Fruit fly (Drosophila melanogaster) whole organism, embryonic: ENCODE data around the gene CG43255.

Experiments
- Abd-B ChIP-seq: fragments of 200-800 bp; sonication (Bioruptor generic); optimal IDR thresholded peaks from 2 replicates; lab custom pipeline; 2018; ENCODE audit warnings: missing biosample characterization, mild to moderate bottlenecking, missing genetic modification characterization, moderate library complexity
- CG10543 ChIP-seq: fragments of 200-800 bp; sonication (Bioruptor generic); optimal IDR thresholded peaks from 3 replicates; lab custom pipeline; 2017; ENCODE audit warnings: missing biosample characterization, mild to moderate bottlenecking, missing genetic modification characterization, moderate library complexity
- CG10565 ChIP-seq: fragments of 200-800 bp; sonication (Bioruptor generic); optimal IDR thresholded peaks from 3 replicates; lab custom pipeline; 2016; ENCODE audit warnings: missing biosample characterization, mild to moderate bottlenecking, missing genetic modification characterization
- CG11560 ChIP-seq: fragments of 200-800 bp; sonication (Bioruptor generic); IDR thresholded peaks from 3 replicates; pipeline ENCODE4 v1.3.6; 2022; ENCODE audit warnings: missing biosample characterization, missing genetic modification characterization
- CG11695 ChIP-seq: fragments of 200-800 bp; sonication (Bioruptor generic); IDR thresholded peaks from 3 replicates; pipeline ENCODE4 v1.3.6; 2022; ENCODE audit warnings: missing biosample characterization, missing genetic modification characterization
- CG12071 ChIP-seq: fragments of 200-800 bp; sonication (Bioruptor generic); optimal IDR thresholded peaks from 3 replicates; lab custom pipeline; 2018; ENCODE audit warnings: missing biosample characterization, mild to moderate bottlenecking, missing genetic modification characterization
- CG12155 ChIP-seq: fragments of 200-800 bp; sonication (Bioruptor generic); optimal IDR thresholded peaks from 3 replicates; lab custom pipeline; 2016; ENCODE audit warnings: missing biosample characterization, missing genetic modification characterization
- CG14441 ChIP-seq: fragments of 200-800 bp; sonication (Bioruptor generic); IDR thresholded peaks from 2 replicates; pipeline ENCODE4 v1.3.6; 2022; ENCODE audit warnings: missing biosample characterization, missing genetic modification characterization
- CG15269 ChIP-seq: fragments of 200-800 bp; sonication (Bioruptor generic); optimal IDR thresholded peaks from 2 replicates; lab custom pipeline; 2018; ENCODE audit warnings: missing biosample characterization, mild to moderate bottlenecking, missing genetic modification characterization, moderate library complexity
- CG30403 ChIP-seq: fragments of 200-800 bp; sonication (Bioruptor generic); optimal IDR thresholded peaks from 3 replicates; lab custom pipeline; 2016; ENCODE audit warnings: missing biosample characterization, missing genetic modification characterization
- CG32767 ChIP-seq: fragments of 200-800 bp; sonication (Bioruptor generic); IDR thresholded peaks from 2 replicates; pipeline ENCODE4 v1.3.6; 2022; ENCODE audit warnings: missing biosample characterization, missing genetic modification characterization
- CG33557 ChIP-seq: fragments of 200-800 bp; sonication (Bioruptor generic); optimal IDR thresholded peaks from 2 replicates; lab custom pipeline; 2019; ENCODE audit warnings: missing biosample characterization, mild to moderate bottlenecking, missing genetic modification characterization, moderate library complexity
- CG34376 ChIP-seq: fragments of 200-800 bp; sonication (Bioruptor generic); optimal IDR thresholded peaks from 2 replicates; lab custom pipeline; 2018; ENCODE audit warnings: missing biosample characterization, mild to moderate bottlenecking, missing genetic modification characterization
- CG7357 ChIP-seq: fragments of 200-800 bp; sonication (Bioruptor generic); IDR thresholded peaks from 3 replicates; pipeline ENCODE4 v1.3.6; 2022; ENCODE audit warnings: missing biosample characterization, missing genetic modification characterization
- Camta ChIP-seq: fragments of 200-800 bp; sonication (Bioruptor generic); optimal IDR thresholded peaks from 2 replicates; lab custom pipeline; 2016; ENCODE audit warnings: missing biosample characterization, missing genetic modification characterization
- CoRest ChIP-seq: fragments of 200-800 bp; sonication (Bioruptor generic); optimal IDR thresholded peaks from 3 replicates; lab custom pipeline; 2018; ENCODE audit warnings: missing biosample characterization, mild to moderate bottlenecking, missing genetic modification characterization, moderate library complexity
- Drgx ChIP-seq: fragments of 200-800 bp; sonication (Bioruptor generic); IDR thresholded peaks from 2 replicates; pipeline ENCODE4 v1.3.6; 2022; ENCODE audit warnings: missing biosample characterization, missing genetic modification characterization
- E2f1 ChIP-seq: fragments of 200-800 bp; sonication (Bioruptor generic); IDR thresholded peaks from 2 replicates; pipeline ENCODE4 v1.3.6; 2022; ENCODE audit warnings: missing biosample characterization, missing genetic modification characterization
- E2f2 ChIP-seq: fragments of 200-800 bp; sonication (Bioruptor generic); IDR thresholded peaks from 2 replicates; pipeline ENCODE4 v1.3.6; 2022; ENCODE audit warnings: missing biosample characterization, missing genetic modification characterization
- Ets65A ChIP-seq: fragments of 200-800 bp; sonication (Bioruptor generic); peaks from one replicate; lab custom pipeline; 2016; ENCODE audit warnings: missing biosample characterization, missing genetic modification characterization
- H15 ChIP-seq: fragments of 200-800 bp; sonication (Bioruptor generic); IDR thresholded peaks from 3 replicates; pipeline ENCODE4 v1.3.6; 2022; ENCODE audit warnings: missing biosample characterization, missing genetic modification characterization
- H2.0 ChIP-seq: fragments of 200-800 bp; sonication (Bioruptor generic); IDR thresholded peaks from 2 replicates; pipeline ENCODE4 v1.3.6; 2022; ENCODE audit warnings: missing biosample characterization, missing genetic modification characterization
- Hmr ChIP-seq: fragments of 200-800 bp; sonication (Bioruptor generic); optimal IDR thresholded peaks from 3 replicates; lab custom pipeline; 2017; ENCODE audit warnings: mild to moderate bottlenecking, missing biosample characterization, missing genetic modification reagents, missing genetic modification characterization
- MESR4 ChIP-seq: fragments of 200-800 bp; sonication (Bioruptor generic); optimal IDR thresholded peaks from 2 replicates; lab custom pipeline; 2018; ENCODE audit warnings: missing biosample characterization, mild to moderate bottlenecking, missing genetic modification characterization, moderate library complexity
- Neu2 ChIP-seq: fragments of 200-800 bp; sonication (Bioruptor generic); optimal IDR thresholded peaks from 3 replicates; lab custom pipeline; 2016; ENCODE audit warnings: missing biosample characterization, missing genetic modification characterization, borderline replicate concordance
- Nf-YA ChIP-seq: fragments of 200-800 bp; sonication (Bioruptor generic); IDR thresholded peaks from 2 replicates; pipeline ENCODE4 v1.3.6; 2022; ENCODE audit warnings: missing biosample characterization, missing genetic modification characterization
- Oaz ChIP-seq: fragments of 200-800 bp; sonication (Bioruptor generic); IDR thresholded peaks from 2 replicates; pipeline ENCODE4 v1.3.6; 2022; ENCODE audit warnings: missing biosample characterization, missing genetic modification characterization
- Opbp ChIP-seq: fragments of 200-800 bp; sonication (Bioruptor generic); IDR thresholded peaks from 3 replicates; pipeline ENCODE4 v1.3.6; 2022; ENCODE audit warnings: missing biosample characterization, missing genetic modification characterization; ENCODE audit not compliant: partially characterized antibody
- Sox100B ChIP-seq: fragments of 200-800 bp; sonication (Bioruptor generic); optimal IDR thresholded peaks from 3 replicates; lab custom pipeline; 2018; ENCODE audit warnings: missing biosample characterization, mild to moderate bottlenecking, missing genetic modification characterization
- TFAM ChIP-seq: fragments of 200-800 bp; sonication (Bioruptor generic); optimal IDR thresholded peaks from 2 replicates; lab custom pipeline; 2017; ENCODE audit warnings: missing biosample characterization, missing genetic modification characterization, inconsistent platforms
- ci ChIP-seq: fragments of 200-800 bp; sonication (Bioruptor generic); IDR thresholded peaks from 3 replicates; pipeline ENCODE4 v1.3.6; 2022; ENCODE audit warnings: missing biosample characterization, missing genetic modification characterization
- dm ChIP-seq: fragments of 200-800 bp; sonication (Bioruptor generic); optimal IDR thresholded peaks from 3 replicates; lab custom pipeline; 2016; ENCODE audit warnings: missing biosample characterization, missing genetic modification characterization
- dysf ChIP-seq: fragments of 200-800 bp; sonication (Bioruptor generic); IDR thresholded peaks from 3 replicates; pipeline ENCODE4 v1.3.6; 2022; ENCODE audit warnings: missing biosample characterization, missing genetic modification characterization
- fd3F ChIP-seq: fragments of 200-800 bp; sonication (Bioruptor generic); optimal IDR thresholded peaks from 2 replicates; lab custom pipeline; 2018; ENCODE audit warnings: missing biosample characterization, mild to moderate bottlenecking, missing genetic modification characterization, moderate library complexity
- ftz-f1 ChIP-seq: fragments of 200-800 bp; sonication (Bioruptor generic); optimal IDR thresholded peaks from 2 replicates; lab custom pipeline; 2016; ENCODE audit warnings: missing biosample characterization, missing genetic modification characterization
- fu2 ChIP-seq: fragments of 200-800 bp; sonication (Bioruptor generic); optimal IDR thresholded peaks from 2 replicates; lab custom pipeline; 2016; ENCODE audit warnings: missing biosample characterization, missing genetic modification characterization
- gfzf ChIP-seq: fragments of 200-800 bp; sonication (Bioruptor generic); optimal IDR thresholded peaks from 2 replicates; lab custom pipeline; 2016; ENCODE audit warnings: missing biosample characterization, mild to moderate bottlenecking, missing genetic modification characterization, moderate library complexity
- gsb ChIP-seq: fragments of 200-800 bp; sonication (Bioruptor generic); IDR thresholded peaks from 2 replicates; pipeline ENCODE4 v1.3.6; 2022; ENCODE audit warnings: missing biosample characterization, missing genetic modification characterization
- hbn ChIP-seq: fragments of 200-800 bp; sonication (Bioruptor generic); IDR thresholded peaks from 2 replicates; pipeline ENCODE4 v1.3.6; 2022; ENCODE audit warnings: missing biosample characterization, missing genetic modification characterization; ENCODE audit not compliant: partially characterized antibody
- hkb ChIP-seq, 2 experiments: fragments of 200-800 bp in 1 of 2; fragments of >200 bp in 1 of 2; sonication (Bioruptor generic) in 1 of 2; IDR thresholded peaks in 1 of 2; optimal IDR thresholded peaks in 1 of 2; 2 replicates each; pipeline versions ENCODE4 v1.3.6 to Lab custom; 2017 to 2022; ENCODE audit warnings: missing biosample characterization in 1 of 2, missing genetic modification characterization in 1 of 2
- jing ChIP-seq: fragments of 200-800 bp; sonication (Bioruptor generic); optimal IDR thresholded peaks from 2 replicates; lab custom pipeline; 2018; ENCODE audit warnings: missing biosample characterization, mild to moderate bottlenecking, missing genetic modification characterization
- jumu ChIP-seq: fragments of 200-800 bp; sonication (Bioruptor generic); optimal IDR thresholded peaks from 3 replicates; lab custom pipeline; 2016; ENCODE audit warnings: missing biosample characterization, missing genetic modification characterization
- lilli ChIP-seq: fragments of 200-800 bp; sonication (Bioruptor generic); optimal IDR thresholded peaks from 3 replicates; lab custom pipeline; 2016; ENCODE audit warnings: missing biosample characterization, missing genetic modification characterization
- nerfin-1 ChIP-seq: fragments of 200-800 bp; sonication (Bioruptor generic); optimal IDR thresholded peaks from 3 replicates; lab custom pipeline; 2019; ENCODE audit warnings: missing biosample characterization, mild to moderate bottlenecking, missing genetic modification characterization, moderate library complexity
- onecut ChIP-seq: fragments of 200-800 bp; sonication (Bioruptor generic); IDR thresholded peaks from 2 replicates; pipeline ENCODE4 v1.3.6; 2022; ENCODE audit warnings: missing biosample characterization, missing genetic modification characterization
- row ChIP-seq: fragments of 200-800 bp; sonication (Bioruptor generic); IDR thresholded peaks from 3 replicates; pipeline ENCODE4 v1.3.6; 2022; ENCODE audit warnings: missing biosample characterization, missing genetic modification characterization
- shn ChIP-seq: fragments of 200-800 bp; sonication (Bioruptor generic); optimal IDR thresholded peaks from 3 replicates; lab custom pipeline; 2016; ENCODE audit warnings: missing biosample characterization, missing genetic modification characterization
- sr ChIP-seq: fragments of 200-800 bp; sonication (Bioruptor generic); IDR thresholded peaks from 3 replicates; pipeline ENCODE4 v1.3.6; 2022; ENCODE audit warnings: missing biosample characterization, missing genetic modification characterization
- tgo ChIP-seq: fragments of 200-800 bp; sonication (Bioruptor generic); IDR thresholded peaks from 3 replicates; pipeline ENCODE4 v1.3.6; 2022; ENCODE audit warnings: missing biosample characterization, missing genetic modification characterization
- tx ChIP-seq: fragments of 200-800 bp; sonication (Bioruptor generic); optimal IDR thresholded peaks from 2 replicates; lab custom pipeline; 2016; ENCODE audit warnings: missing biosample characterization, missing genetic modification characterization
- zfh1 ChIP-seq: fragments of 200-800 bp; sonication (Bioruptor generic); IDR thresholded peaks from 3 replicates; pipeline ENCODE4 v1.3.6; 2022; ENCODE audit warnings: missing biosample characterization, missing genetic modification characterization

The CG43255 gene

DNA sequence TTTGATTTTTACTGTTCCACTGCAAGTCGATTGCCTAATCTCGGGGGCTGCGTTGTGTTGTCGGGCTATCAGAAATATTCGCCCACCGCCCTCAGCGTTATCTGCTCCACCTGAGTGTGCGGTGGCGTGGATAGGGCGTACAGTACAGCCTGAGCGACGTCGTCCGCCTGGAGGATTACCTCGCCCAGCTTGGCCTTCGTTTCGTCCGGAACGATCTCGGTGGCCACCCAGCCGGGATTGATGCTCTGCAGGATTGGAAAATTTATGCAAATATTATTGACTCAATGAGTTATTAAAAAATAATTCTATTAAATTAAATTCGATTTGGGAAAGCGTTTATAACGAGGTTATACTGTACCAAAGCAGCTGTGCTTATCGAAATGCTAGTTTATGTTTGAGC is 49.4 kb downstream of the CG43255 start (continued):
- TF ChIP-seq CG7357 (GFP tag; lab: Robert Waterston, UW): 0 out of 3 replicates have a peak, but pooled peaks have one; percentile 23
- no peak for TF ChIP-seq Neu2 (GFP tag; lab: Kevin White, UChicago)
- TF ChIP-seq CG14441 (GFP tag; lab: Robert Waterston, UW): no peak
- peak; percentile 28; the same call in 1 of the 2 replicates for TF ChIP-seq gsb (GFP tag; lab: Robert Waterston, UW)
- TF ChIP-seq Sox100B (GFP tag; lab: Kevin White, UChicago): no peak
- no peak for TF ChIP-seq jing (GFP tag; lab: Kevin White, UChicago)
- TF ChIP-seq jumu: no peak
- TF ChIP-seq nerfin-1: no peak
- no peak; the same call in 2 of the 3 replicates for TF ChIP-seq zfh1 (GFP tag; lab: Robert Waterston, UW)
- TF ChIP-seq CG34376 (GFP tag; lab: Kevin White, UChicago): no peak
- 0 out of 2 replicates have a peak, but pooled peaks have one; percentile 20 for TF ChIP-seq H2.0 (GFP tag; lab: Robert Waterston, UW)
- TF ChIP-seq onecut (GFP tag; lab: Robert Waterston, UW): peak; percentile 38; the same call in 1 of the 2 replicates
- TF ChIP-seq Nf-YA: 0 out of 2 replicates have a peak, but pooled peaks have one; percentile 23
- TF ChIP-seq fu2: no peak
- no peak for TF ChIP-seq CG12155 (GFP tag; lab: Kevin White, UChicago)
- TF ChIP-seq Opbp (GFP tag; lab: Robert Waterston, UW): no peak
- no peak for TF ChIP-seq Drgx
- TF ChIP-seq H15 (GFP tag; lab: Robert Waterston, UW): no peak
- peak; percentile 66; the same call in 2 of the 3 replicates for TF ChIP-seq dysf (GFP tag; lab: Robert Waterston, UW)
- TF ChIP-seq row (GFP tag; lab: Robert Waterston, UW): peak; percentile 90
- TF ChIP-seq lilli: peak; percentile 38
- TF ChIP-seq sr (GFP tag; lab: Robert Waterston, UW): no peak
- TF ChIP-seq TFAM: no peak
- no peak for TF ChIP-seq CG10565 (GFP tag; lab: Kevin White, UChicago)
- TF ChIP-seq MESR4 (GFP tag; lab: Kevin White, UChicago): no peak
- TF ChIP-seq ftz-f1 (GFP tag; lab: Kevin White, UChicago): no peak
- TF ChIP-seq CG30403 (GFP tag; lab: Kevin White, UChicago): peak; percentile 5
- peak; percentile 66 for TF ChIP-seq Ets65A (GFP tag; lab: Kevin White, UChicago)
- peak; percentile 21 for TF ChIP-seq CG10543 (GFP tag; lab: Kevin White, UChicago)
- no peak for TF ChIP-seq CG33557 (GFP tag; lab: Kevin White, UChicago)
- no peak for TF ChIP-seq CG12071
- TF ChIP-seq Camta (GFP tag; lab: Kevin White, UChicago): no peak
- TF ChIP-seq shn (GFP tag; lab: Kevin White, UChicago): no peak
- peak; percentile 38 for TF ChIP-seq CoRest (tag; lab: Kevin White, UChicago)
- no peak for TF ChIP-seq E2f2 (GFP tag; lab: Robert Waterston, UW)
- peak; percentile 3 for TF ChIP-seq fd3F (GFP tag; lab: Kevin White, UChicago)
- no peak for TF ChIP-seq CG11560 (tag; lab: Robert Waterston, UW)
- 0 out of 3 replicates have a peak, but pooled peaks have one; percentile 19 for TF ChIP-seq CG11695
- no peak for TF ChIP-seq hkb (optimal IDR thresholded peaks at IDR 0.05; lab: Kevin White, UChicago)
- no peak for TF ChIP-seq hkb (GFP tag; IDR thresholded peaks at IDR 0.05; lab: Robert Waterston, UW)
- no peak for TF ChIP-seq tx (GFP tag; lab: Kevin White, UChicago)
- TF ChIP-seq E2f1: peak; percentile 41
- no peak for TF ChIP-seq hbn (GFP tag; lab: Robert Waterston, UW)
- TF ChIP-seq Hmr (GFP tag; lab: Kevin White, UChicago): no peak
- 0 out of 2 replicates have a peak, but pooled peaks have one; percentile 38 for TF ChIP-seq CG32767 (GFP tag; lab: Robert Waterston, UW)
- TF ChIP-seq Abd-B (GFP tag; lab: Kevin White, UChicago): peak; percentile 3
- TF ChIP-seq ci (GFP tag; lab: Robert Waterston, UW): 0 out of 3 replicates have a peak, but pooled peaks have one; percentile 41
- peak; percentile 45 for TF ChIP-seq CG15269
- TF ChIP-seq tgo: peak; percentile 38; the same call in 2 of the 3 replicates
- TF ChIP-seq dm (GFP tag; lab: Kevin White, UChicago): no peak
- 0 out of 2 replicates have a peak, but pooled peaks have one; percentile 30 for TF ChIP-seq Oaz (GFP tag; lab: Robert Waterston, UW)
- TF ChIP-seq gfzf (GFP tag; lab: Kevin White, UChicago): no peak
